Fruit fly (Drosophila melanogaster) Kc167 (cell line): ENCODE data around the gene CG8851.

Source experiments
- h ChIP-seq: fragments of >200 bp; optimal IDR thresholded peaks from 3 replicates; lab custom pipeline; 2018; ENCODE audit warnings: missing external identifiers
- psq ChIP-seq: fragments of >200 bp; optimal IDR thresholded peaks from 2 replicates; lab custom pipeline; 2017; ENCODE audit warnings: missing external identifiers

dm6 chr2L:3478034-3478880 lies 41.2 kb upstream of the CG8851 start, which contains the start of gene Thor:
- TF ChIP-seq psq (lab: Kevin White, UChicago) (no peak), h (lab: Kevin White, UChicago) (no peak)
